Worm (Caenorhabditis elegans) whole organism, midembryonic: Measurements from ENCODE around the gene F56B6.6.

Experiments
- T22C8.4 ChIP-seq: fragments of 200-800 bp; sonication (Bioruptor generic); IDR thresholded peaks from 2 replicates; pipeline ENCODE4 v1.3.6; 2022; ENCODE audit warnings: missing genetic modification characterization, missing compliant biosample characterization
- cog-1 ChIP-seq: sonication (generic microtip); optimal IDR thresholded peaks from 2 replicates; lab custom pipeline; 2016; ENCODE audit warnings: missing genetic modification characterization, missing compliant biosample characterization
- flt-1 ChIP-seq: fragments of 200-800 bp; sonication (Bioruptor generic); IDR thresholded peaks from 2 replicates; pipeline ENCODE4 v1.3.6; 2022; ENCODE audit warnings: missing genetic modification characterization, missing compliant biosample characterization
- klf-2 ChIP-seq: fragments of 200-800 bp; sonication (Bioruptor generic); conservative IDR thresholded peaks from 2 replicates; pipeline ENCODE4 v1.3.6; 2022; ENCODE audit warnings: missing genetic modification reagents, missing genetic modification characterization, missing compliant biosample characterization
- med-1 ChIP-seq: sonication (generic microtip); optimal IDR thresholded peaks from 2 replicates; lab custom pipeline; 2017; ENCODE audit warnings: missing genetic modification characterization, mild to moderate bottlenecking, missing compliant biosample characterization, antibody characterized with exemption, missing genetic modification reagents; ENCODE audit not compliant: insufficient read depth
- ref-1 ChIP-seq: fragments of 200-800 bp; sonication (Bioruptor generic); conservative IDR thresholded peaks from 2 replicates; pipeline ENCODE4 v1.3.6; 2022; ENCODE audit warnings: missing genetic modification reagents, missing genetic modification characterization, missing compliant biosample characterization
- tab-1 ChIP-seq: fragments of 200-800 bp; sonication (Bioruptor generic); IDR thresholded peaks from 2 replicates; pipeline ENCODE4 v1.3.6; 2022; ENCODE audit warnings: missing genetic modification characterization, missing compliant biosample characterization
- ztf-23 ChIP-seq: fragments of 200-800 bp; sonication (Bioruptor generic); IDR thresholded peaks from 2 replicates; pipeline ENCODE4 v1.3.6; 2022; ENCODE audit warnings: missing genetic modification reagents, missing genetic modification characterization, missing compliant biosample characterization
- ztf-29 ChIP-seq: fragments of 200-800 bp; sonication (Bioruptor generic); IDR thresholded peaks from 2 replicates; pipeline ENCODE4 v1.3.6; 2022; ENCODE audit warnings: missing genetic modification reagents, missing genetic modification characterization, missing compliant biosample characterization

The F56B6.6 gene

ce11 chrX:3505062-3505461 lies 27.8 kb downstream of the F56B6.6 start:
- TF ChIP-seq cog-1 (tag; lab: Kevin White, UChicago): no peak
- TF ChIP-seq T22C8.4 (GFP tag; lab: Robert Waterston, UW): no peak
- no peak for TF ChIP-seq flt-1 (GFP tag; lab: Robert Waterston, UW)
- no peak for TF ChIP-seq ref-1 (GFP tag; lab: Robert Waterston, UW)
- TF ChIP-seq med-1: no peak
- no peak for TF ChIP-seq ztf-23 (GFP tag; lab: Robert Waterston, UW)
- no peak for TF ChIP-seq ztf-29 (GFP tag; lab: Robert Waterston, UW)
- TF ChIP-seq tab-1 (GFP tag; lab: Robert Waterston, UW): no peak
- no peak for TF ChIP-seq klf-2 (GFP tag; lab: Robert Waterston, UW)

ce11 chrX:3503025-3503424 lies 29.8 kb downstream of the F56B6.6 start:
- TF ChIP-seq flt-1 (GFP tag; lab: Robert Waterston, UW): no peak
- TF ChIP-seq ztf-29 (GFP tag; lab: Robert Waterston, UW): no peak
- TF ChIP-seq cog-1 (tag; lab: Kevin White, UChicago): no peak
- no peak for TF ChIP-seq ref-1 (GFP tag; lab: Robert Waterston, UW)

ce11 chrX:3500903-3501302 lies 31.9 kb downstream of the F56B6.6 start:
- TF ChIP-seq T22C8.4 (GFP tag; lab: Robert Waterston, UW) (no peak), flt-1 (GFP tag; lab: Robert Waterston, UW) (no peak), ztf-23 (GFP tag; lab: Robert Waterston, UW) (no peak), klf-2 (GFP tag; lab: Robert Waterston, UW) (no peak), ztf-29 (GFP tag; lab: Robert Waterston, UW) (no peak), tab-1 (GFP tag; lab: Robert Waterston, UW) (no peak), ref-1 (GFP tag; lab: Robert Waterston, UW) (no peak), cog-1 (tag; lab: Kevin White, UChicago) (no peak), med-1 (no peak)

ce11 chrX:3500357-3500756 lies 32.5 kb downstream of the F56B6.6 start:
- no peak for TF ChIP-seq ref-1 (GFP tag; lab: Robert Waterston, UW)
- no peak for TF ChIP-seq flt-1 (GFP tag; lab: Robert Waterston, UW)
- TF ChIP-seq ztf-29 (GFP tag; lab: Robert Waterston, UW): no peak
- TF ChIP-seq med-1: no peak
- no peak for TF ChIP-seq tab-1 (GFP tag; lab: Robert Waterston, UW)
- no peak for TF ChIP-seq klf-2 (GFP tag; lab: Robert Waterston, UW)
- TF ChIP-seq cog-1 (tag; lab: Kevin White, UChicago): no peak
- no peak for TF ChIP-seq T22C8.4 (GFP tag; lab: Robert Waterston, UW)
- no peak for TF ChIP-seq ztf-23 (GFP tag; lab: Robert Waterston, UW)

ce11 chrX:3499867-3500266 lies 33.0 kb downstream of the F56B6.6 start:
- TF ChIP-seq ztf-23 (GFP tag; lab: Robert Waterston, UW) (no peak), ref-1 (GFP tag; lab: Robert Waterston, UW) (no peak), ztf-29 (GFP tag; lab: Robert Waterston, UW) (no peak), med-1 (no peak), klf-2 (GFP tag; lab: Robert Waterston, UW) (no peak), tab-1 (GFP tag; lab: Robert Waterston, UW) (no peak), cog-1 (tag; lab: Kevin White, UChicago) (no peak), flt-1 (GFP tag; lab: Robert Waterston, UW) (no peak), T22C8.4 (GFP tag; lab: Robert Waterston, UW) (no peak)

ce11 chrX:3498953-3499352 lies 33.9 kb downstream of the F56B6.6 start, which contains the start of gene C12D12.1:
Gene C12D12.1, plus strand, starts transcription at chrX:3499253.
- TF ChIP-seq flt-1 (GFP tag; lab: Robert Waterston, UW) (no peak), ztf-29 (GFP tag; lab: Robert Waterston, UW) (no peak), T22C8.4 (GFP tag; lab: Robert Waterston, UW) (no peak), ref-1 (GFP tag; lab: Robert Waterston, UW) (no peak), ztf-23 (GFP tag; lab: Robert Waterston, UW) (no peak), tab-1 (GFP tag; lab: Robert Waterston, UW) (no peak), klf-2 (GFP tag; lab: Robert Waterston, UW) (no peak), cog-1 (tag; lab: Kevin White, UChicago) (no peak), med-1 (no peak)

ce11 chrX:3495776-3496175 lies 37.0 kb downstream of the F56B6.6 start, which contains the start of gene glt-1:
Gene glt-1, plus strand, starts transcription at chrX:3496026.
- TF ChIP-seq klf-2 (GFP tag; lab: Robert Waterston, UW) (no peak), ztf-23 (GFP tag; lab: Robert Waterston, UW) (no peak), tab-1 (GFP tag; lab: Robert Waterston, UW) (no peak), T22C8.4 (GFP tag; lab: Robert Waterston, UW) (no peak), ztf-29 (GFP tag; lab: Robert Waterston, UW) (no peak), med-1 (no peak), flt-1 (GFP tag; lab: Robert Waterston, UW) (no peak), cog-1 (tag; lab: Kevin White, UChicago) (no peak), ref-1 (GFP tag; lab: Robert Waterston, UW) (no peak)

ce11 chrX:3494634-3495033 lies 38.2 kb downstream of the F56B6.6 start:
- no peak for TF ChIP-seq med-1
- TF ChIP-seq flt-1 (GFP tag; lab: Robert Waterston, UW): no peak
- no peak for TF ChIP-seq tab-1 (GFP tag; lab: Robert Waterston, UW)
- TF ChIP-seq klf-2 (GFP tag; lab: Robert Waterston, UW): no peak
- no peak for TF ChIP-seq ref-1 (GFP tag; lab: Robert Waterston, UW)
- no peak for TF ChIP-seq ztf-29 (GFP tag; lab: Robert Waterston, UW)
- no peak for TF ChIP-seq T22C8.4 (GFP tag; lab: Robert Waterston, UW)
- TF ChIP-seq ztf-23 (GFP tag; lab: Robert Waterston, UW): no peak
- no peak for TF ChIP-seq cog-1 (tag; lab: Kevin White, UChicago)

- TF ChIP-seq klf-2 (GFP tag; lab: Robert Waterston, UW) (no peak), med-1 (no peak), tab-1 (GFP tag; lab: Robert Waterston, UW) (no peak), cog-1 (tag; lab: Kevin White, UChicago) (no peak), ref-1 (GFP tag; lab: Robert Waterston, UW) (no peak), flt-1 (GFP tag; lab: Robert Waterston, UW) (no peak), T22C8.4 (GFP tag; lab: Robert Waterston, UW) (no peak), ztf-23 (GFP tag; lab: Robert Waterston, UW) (no peak), ztf-29 (GFP tag; lab: Robert Waterston, UW) (no peak)
These were observed 40.4 kb downstream of the F56B6.6 start for ce11 chrX:3492431-3492830.
